Fruit fly (Drosophila melanogaster): Measurements from ENCODE around the gene CG17380.

CG17380 gene

DNA sequence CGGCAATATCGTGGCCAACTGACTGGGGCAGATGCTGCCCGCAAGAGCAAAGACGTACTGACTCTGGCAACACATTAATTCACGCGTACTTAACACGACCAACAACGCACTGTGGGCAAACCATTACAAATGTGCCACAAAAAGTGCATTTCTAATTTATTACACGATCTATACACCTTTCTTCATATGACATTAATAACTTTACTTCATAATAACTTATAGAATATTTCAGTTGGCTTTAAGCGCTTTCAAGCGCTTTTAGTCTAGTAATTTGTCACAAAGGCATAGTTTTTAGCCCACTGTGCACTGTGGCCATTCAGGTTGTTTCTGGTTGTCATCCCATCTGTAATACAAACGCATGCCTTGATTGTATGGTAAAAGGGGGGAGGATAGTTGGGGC, 35.3 kb downstream of the CG17380 start:
- TF ChIP-seq Pif1B (GFP tag; optimal IDR thresholded peaks at IDR 0.05) (peak; percentile 7), rn (GFP tag; IDR thresholded peaks at IDR 0.05) (no peak), D1 (tag; optimal IDR thresholded peaks at IDR 0.05) (no peak), gl (tag; optimal IDR thresholded peaks at IDR 0.05) (no peak), CG13204 (GFP tag; optimal IDR thresholded peaks at IDR 0.05) (no peak), CG17806 (tag; optimal IDR thresholded peaks at IDR 0.05) (no peak), CG14655 (GFP tag; optimal IDR thresholded peaks at IDR 0.05) (peak; percentile 60), Snoo (tag; optimal IDR thresholded peaks at IDR 0.05) (no peak), CG8159 (tag; optimal IDR thresholded peaks at IDR 0.05) (peak; percentile 8), CG34367 (tag; optimal IDR thresholded peaks at IDR 0.05) (peak; percentile 10), EcR (GFP tag; optimal IDR thresholded peaks at IDR 0.05) (no peak), Pif1A (GFP tag; optimal IDR thresholded peaks at IDR 0.05) (peak; percentile 43), CG10348 (GFP tag; IDR thresholded peaks at IDR 0.05) (no peak), Ets98B (GFP tag; IDR thresholded peaks at IDR 0.05) (no peak), CG12605 (GFP tag; IDR thresholded peaks at IDR 0.05) (no peak), CG8301 (tag; optimal IDR thresholded peaks at IDR 0.05) (peak; percentile 44), CG9948 (tag; optimal IDR thresholded peaks at IDR 0.05) (peak; percentile 25), CG32121 (GFP tag; IDR thresholded peaks at IDR 0.05) (no peak), CG15710 (tag; optimal IDR thresholded peaks at IDR 0.05) (peak; percentile 11), CG4496 (GFP tag; IDR thresholded peaks at IDR 0.05) (no peak), fd96Ca (GFP tag; IDR thresholded peaks at IDR 0.05) (0 out of 3 replicates have a peak, but pooled peaks have one; percentile 39)

DNA sequence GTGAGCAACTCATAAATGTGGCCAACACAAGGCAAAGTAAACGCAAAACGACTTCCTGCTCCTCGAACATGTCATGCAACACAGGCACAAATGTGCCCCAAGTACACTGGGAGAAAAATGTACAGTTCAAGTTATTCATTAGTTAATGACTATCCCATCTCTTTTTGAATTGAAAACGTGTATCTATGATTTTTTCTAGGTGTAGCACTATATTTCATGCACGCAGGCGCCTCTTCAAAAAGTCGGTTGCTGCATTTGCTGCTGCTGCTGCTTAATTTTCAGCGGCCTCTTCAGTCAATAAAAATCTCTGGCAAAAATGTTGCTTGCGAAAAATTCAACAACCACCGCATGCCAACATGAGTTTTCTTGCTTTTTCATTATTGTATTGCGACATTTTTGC, 36.0 kb downstream of the CG17380 start:
- TF ChIP-seq Ets98B (GFP tag; IDR thresholded peaks at IDR 0.05) (peak; percentile 43), fd96Ca (GFP tag; IDR thresholded peaks at IDR 0.05) (no peak), CG13204 (GFP tag; optimal IDR thresholded peaks at IDR 0.05) (no peak), CG9948 (tag; optimal IDR thresholded peaks at IDR 0.05) (no peak), D1 (tag; optimal IDR thresholded peaks at IDR 0.05) (no peak), CG12605 (GFP tag; IDR thresholded peaks at IDR 0.05) (no peak), CG17806 (tag; optimal IDR thresholded peaks at IDR 0.05) (no peak), CG15710 (tag; optimal IDR thresholded peaks at IDR 0.05) (no peak), CG14655 (GFP tag; optimal IDR thresholded peaks at IDR 0.05) (peak; percentile 58), EcR (GFP tag; optimal IDR thresholded peaks at IDR 0.05) (no peak), CG34367 (tag; optimal IDR thresholded peaks at IDR 0.05) (no peak), rn (GFP tag; IDR thresholded peaks at IDR 0.05) (no peak), gl (tag; optimal IDR thresholded peaks at IDR 0.05) (no peak), Pif1A (GFP tag; optimal IDR thresholded peaks at IDR 0.05) (peak; percentile 0), CG10348 (GFP tag; IDR thresholded peaks at IDR 0.05) (no peak), CG4496 (GFP tag; IDR thresholded peaks at IDR 0.05) (peak; percentile 57; the same call in 2 of the 3 replicates), CG32121 (GFP tag; IDR thresholded peaks at IDR 0.05) (no peak), CG8301 (tag; optimal IDR thresholded peaks at IDR 0.05) (peak; percentile 53), Snoo (tag; optimal IDR thresholded peaks at IDR 0.05) (no peak), CG8159 (tag; optimal IDR thresholded peaks at IDR 0.05) (no peak), Pif1B (GFP tag; optimal IDR thresholded peaks at IDR 0.05) (no peak)

DNA sequence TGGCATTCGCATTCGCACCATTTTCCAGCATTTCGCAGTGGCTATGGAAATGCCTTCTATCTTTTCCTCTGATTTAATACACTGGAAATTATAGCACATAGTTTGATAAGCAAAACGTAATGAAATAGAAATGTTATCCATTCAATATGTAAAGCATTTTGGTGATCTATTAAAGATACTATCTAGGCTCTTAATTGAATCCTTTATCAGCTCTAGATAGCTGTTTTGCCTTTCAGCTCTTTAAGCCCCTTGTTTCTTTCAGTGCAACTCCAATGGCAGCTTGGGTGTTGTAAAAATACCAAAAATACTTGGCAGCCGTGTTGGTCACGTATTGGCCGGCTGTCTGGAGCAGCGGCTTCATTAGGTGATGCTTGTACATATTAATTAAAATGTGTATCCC, 38.5 kb downstream of the CG17380 start:
- no peak for TF ChIP-seq CG9948 (tag; optimal IDR thresholded peaks at IDR 0.05)
- TF ChIP-seq Ets98B (GFP tag; IDR thresholded peaks at IDR 0.05), result peak; percentile 50; the same call in 1 of the 2 replicates
- TF ChIP-seq Pif1B (GFP tag; optimal IDR thresholded peaks at IDR 0.05), result no peak
- TF ChIP-seq CG10348 (GFP tag; IDR thresholded peaks at IDR 0.05), result no peak
- TF ChIP-seq CG14655 (GFP tag; optimal IDR thresholded peaks at IDR 0.05), result peak; percentile 17
- peak; percentile 58 for TF ChIP-seq CG8301 (tag; optimal IDR thresholded peaks at IDR 0.05)
- peak; percentile 69; the same call in 2 of the 3 replicates for TF ChIP-seq CG4496 (GFP tag; IDR thresholded peaks at IDR 0.05)
- TF ChIP-seq gl (tag; optimal IDR thresholded peaks at IDR 0.05), result no peak
- peak; percentile 18 for TF ChIP-seq Pif1A (GFP tag; optimal IDR thresholded peaks at IDR 0.05)
- peak; percentile 11; the same call in 1 of the 2 replicates for TF ChIP-seq CG32121 (GFP tag; IDR thresholded peaks at IDR 0.05)
- TF ChIP-seq EcR (GFP tag; optimal IDR thresholded peaks at IDR 0.05), result no peak
- no peak for TF ChIP-seq CG8159 (tag; optimal IDR thresholded peaks at IDR 0.05)
- no peak for TF ChIP-seq CG17806 (tag; optimal IDR thresholded peaks at IDR 0.05)
- no peak for TF ChIP-seq rn (GFP tag; IDR thresholded peaks at IDR 0.05)
- no peak for TF ChIP-seq CG13204 (GFP tag; optimal IDR thresholded peaks at IDR 0.05)
- TF ChIP-seq CG12605 (GFP tag; IDR thresholded peaks at IDR 0.05), result 0 out of 2 replicates have a peak, but pooled peaks have one; percentile 12
- no peak for TF ChIP-seq fd96Ca (GFP tag; IDR thresholded peaks at IDR 0.05)
- TF ChIP-seq CG34367 (tag; optimal IDR thresholded peaks at IDR 0.05), result no peak
- TF ChIP-seq D1 (tag; optimal IDR thresholded peaks at IDR 0.05), result no peak
- TF ChIP-seq Snoo (tag; optimal IDR thresholded peaks at IDR 0.05), result no peak
- TF ChIP-seq CG15710 (tag; optimal IDR thresholded peaks at IDR 0.05), result no peak

DNA sequence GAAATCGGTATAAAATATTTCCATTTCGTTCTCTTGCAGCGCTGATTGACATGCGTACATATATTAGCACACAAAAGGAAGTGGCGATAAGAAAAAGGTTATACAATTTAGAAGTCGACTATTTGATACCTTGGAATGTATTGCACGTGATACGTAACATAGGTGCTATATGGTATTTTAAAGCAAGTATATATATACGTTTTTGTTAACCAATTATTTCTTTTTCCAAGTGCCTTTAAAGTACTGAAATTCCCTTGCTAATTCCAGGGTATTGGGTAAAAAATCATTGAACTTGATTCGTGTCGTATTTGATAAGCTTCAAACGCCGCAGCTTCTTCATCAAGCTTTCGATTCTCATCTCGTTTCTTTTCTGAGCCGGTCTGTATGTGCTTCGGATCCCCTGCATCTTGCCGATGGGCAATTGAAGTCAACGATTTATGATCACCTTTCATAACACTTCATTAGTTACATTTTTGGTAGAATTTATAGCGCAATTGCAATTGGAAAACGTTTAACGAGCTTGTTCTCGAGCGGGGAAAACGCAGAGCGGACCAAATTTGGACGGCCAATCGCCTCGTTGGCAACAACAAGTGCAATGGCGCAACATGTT, 39.9 kb downstream of the CG17380 start, which contains the start of gene CG4408:
TSS of gene CG4408 (minus strand) at position 60 of the 610 bp plus-strand sequence.
- TF ChIP-seq EcR (GFP tag; optimal IDR thresholded peaks at IDR 0.05) (peak; percentile 80), Pif1B (GFP tag; optimal IDR thresholded peaks at IDR 0.05) (no peak), CG17806 (tag; optimal IDR thresholded peaks at IDR 0.05) (peak; percentile 74), CG34367 (tag; optimal IDR thresholded peaks at IDR 0.05) (peak; percentile 56), CG13204 (GFP tag; optimal IDR thresholded peaks at IDR 0.05) (no peak), CG8301 (tag; optimal IDR thresholded peaks at IDR 0.05) (peak; percentile 73), gl (tag; optimal IDR thresholded peaks at IDR 0.05) (peak; percentile 34), CG15710 (tag; optimal IDR thresholded peaks at IDR 0.05) (peak; percentile 74), CG9948 (tag; optimal IDR thresholded peaks at IDR 0.05) (peak; percentile 72), fd96Ca (GFP tag; IDR thresholded peaks at IDR 0.05) (peak; percentile 59; the same call in 1 of the 3 replicates), CG8159 (tag; optimal IDR thresholded peaks at IDR 0.05) (peak; percentile 83), CG10348 (GFP tag; IDR thresholded peaks at IDR 0.05) (no peak), CG12605 (GFP tag; IDR thresholded peaks at IDR 0.05) (peak; percentile 67), Ets98B (GFP tag; IDR thresholded peaks at IDR 0.05) (peak; percentile 82), rn (GFP tag; IDR thresholded peaks at IDR 0.05) (peak; percentile 32; the same call in 1 of the 2 replicates), CG32121 (GFP tag; IDR thresholded peaks at IDR 0.05) (peak; percentile 56; the same call in 1 of the 2 replicates), Pif1A (GFP tag; optimal IDR thresholded peaks at IDR 0.05) (peak; percentile 67), D1 (tag; optimal IDR thresholded peaks at IDR 0.05) (no peak), Snoo (tag; optimal IDR thresholded peaks at IDR 0.05) (peak; percentile 81), CG14655 (GFP tag; optimal IDR thresholded peaks at IDR 0.05) (peak; percentile 81), CG4496 (GFP tag; IDR thresholded peaks at IDR 0.05) (peak; percentile 81)

Measured in whole organism, pupa.